Worm (Caenorhabditis elegans) whole organism, L4 larva: ENCODE measurements around the gene F58A6.1.

ENCODE experiments used
- ZK546.5 ChIP-seq, 2 experiments: sonication (generic microtip); optimal IDR thresholded peaks; 2 replicates each; lab custom pipeline; 2017; ENCODE audit warnings: missing biosample characterization in 2 of 2, missing genetic modification characterization in 2 of 2
- ceh-44 ChIP-seq: fragments of 200-800 bp; sonication (Bioruptor generic); IDR thresholded peaks from 2 replicates; pipeline ENCODE4 v1.3.6; 2022; ENCODE audit warnings: missing genetic modification reagents, missing genetic modification characterization, missing compliant biosample characterization
- lin-29 ChIP-seq: fragments of 200-800 bp; sonication (Bioruptor generic); IDR thresholded peaks from 2 replicates; pipeline ENCODE4 v1.3.6; 2022; ENCODE audit warnings: missing genetic modification reagents, missing genetic modification characterization, missing compliant biosample characterization
- nhr-25 ChIP-seq: sonication (generic microtip); optimal IDR thresholded peaks from 2 replicates; lab custom pipeline; 2017; ENCODE audit warnings: missing genetic modification characterization, mild to moderate bottlenecking, missing compliant biosample characterization, antibody characterized with exemption, moderate library complexity, borderline replicate concordance; ENCODE audit not compliant: insufficient read depth
- nhr-28 ChIP-seq: fragments of 150-350 bp; optimal IDR thresholded peaks from 2 replicates; lab custom pipeline; 2014; ENCODE audit warnings: missing biosample characterization, missing genetic modification characterization
- snpc-4 ChIP-seq: fragments of 150-350 bp; optimal IDR thresholded peaks from 2 replicates; lab custom pipeline; 2014; ENCODE audit warnings: missing biosample characterization, missing genetic modification characterization
- spr-1 ChIP-seq: sonication (generic microtip); optimal IDR thresholded peaks from 2 replicates; lab custom pipeline; 2016; ENCODE audit warnings: mild to moderate bottlenecking, missing genetic modification characterization, missing compliant biosample characterization
- unc-130 ChIP-seq: sonication (generic microtip); optimal IDR thresholded peaks from 2 replicates; lab custom pipeline; 2016; ENCODE audit warnings: missing genetic modification reagents, missing genetic modification characterization, missing compliant biosample characterization

- no peak for TF ChIP-seq nhr-25 (tag; lab: Kevin White, UChicago)
- TF ChIP-seq spr-1 (tag; lab: Kevin White, UChicago): no peak
- TF ChIP-seq snpc-4 (tag; lab: Kevin White, UChicago): no peak
- TF ChIP-seq ceh-44 (GFP tag; lab: Robert Waterston, UW): no peak
- TF ChIP-seq nhr-28 (tag; lab: Kevin White, UChicago): no peak
- no peak for TF ChIP-seq lin-29 (GFP tag; lab: Robert Waterston, UW)
- no peak for TF ChIP-seq ZK546.5 (tag; optimal IDR thresholded peaks at IDR 0.05; lab: Kevin White, UChicago)
- no peak for TF ChIP-seq unc-130
Observed at ce11 chrII:5187934-5188333, 45.2 kb downstream of the F58A6.1 start.
